Worm (Caenorhabditis elegans) whole organism, early embryonic: ENCODE results near the gene mdl-1.
A peak's percentile ranks its signal among the peaks of the same experiment; 100 is the strongest.

Experiments
- B0310.2 ChIP-seq: sonication (generic microtip); optimal IDR thresholded peaks from 2 replicates; lab custom pipeline; 2016; ENCODE audit warnings: mild to moderate bottlenecking, missing genetic modification characterization, missing compliant biosample characterization
- F13C5.2 ChIP-seq: sonication (generic microtip); optimal IDR thresholded peaks from 2 replicates; lab custom pipeline; 2017; ENCODE audit warnings: mild to moderate bottlenecking, missing genetic modification characterization, inconsistent platforms, missing compliant biosample characterization
- aly-1 ChIP-seq: sonication (generic microtip); optimal IDR thresholded peaks from 2 replicates; lab custom pipeline; 2016; ENCODE audit warnings: missing genetic modification characterization, missing compliant biosample characterization
- ama-1 ChIP-seq: fragments of 150-350 bp; optimal IDR thresholded peaks from 2 replicates; lab custom pipeline; 2014
- ceh-13 ChIP-seq: fragments of 200-800 bp; sonication (Bioruptor generic); optimal IDR thresholded peaks from 2 replicates; lab custom pipeline; 2018; ENCODE audit warnings: mild to moderate bottlenecking, missing genetic modification characterization, missing compliant biosample characterization
- ceh-36 ChIP-seq: sonication (generic microtip); optimal IDR thresholded peaks from 2 replicates; lab custom pipeline; 2016; ENCODE audit warnings: missing genetic modification characterization, inconsistent platforms, missing compliant biosample characterization
- ets-7 ChIP-seq: sonication (generic microtip); optimal IDR thresholded peaks from 2 replicates; lab custom pipeline; 2016; ENCODE audit warnings: missing genotype, missing genetic modification characterization, missing compliant biosample characterization
- flt-1 ChIP-seq: fragments of 200-800 bp; sonication (Bioruptor generic); IDR thresholded peaks from 2 replicates; pipeline ENCODE4 v1.3.6; 2022; ENCODE audit warnings: missing genetic modification characterization, missing compliant biosample characterization
- hmbx-1 ChIP-seq: sonication (generic microtip); optimal IDR thresholded peaks from 2 replicates; lab custom pipeline; 2016; ENCODE audit warnings: mild to moderate bottlenecking, missing genetic modification characterization, missing compliant biosample characterization
- hmg-4 ChIP-seq: fragments of 200-800 bp; sonication (Bioruptor generic); optimal IDR thresholded peaks from 2 replicates; lab custom pipeline; 2018; ENCODE audit warnings: mild to moderate bottlenecking, missing genetic modification characterization, missing compliant biosample characterization
- hnd-1 ChIP-seq: sonication (generic microtip); optimal IDR thresholded peaks from 2 replicates; lab custom pipeline; 2016; ENCODE audit warnings: missing genetic modification characterization, missing compliant biosample characterization
- pes-1 ChIP-seq: fragments of 200-800 bp; sonication (Bioruptor generic); IDR thresholded peaks from 2 replicates; pipeline ENCODE4 v1.3.6; 2022; ENCODE audit warnings: missing genetic modification reagents, missing genetic modification characterization, missing compliant biosample characterization
- scrt-1 ChIP-seq: fragments of 200-800 bp; sonication (Bioruptor generic); IDR thresholded peaks from 2 replicates; pipeline ENCODE4 v1.3.6; 2022; ENCODE audit warnings: missing genetic modification characterization, missing compliant biosample characterization
- sea-1 ChIP-seq: fragments of 200-800 bp; sonication (Bioruptor generic); conservative IDR thresholded peaks from 2 replicates; pipeline ENCODE4 v1.3.6; 2022; ENCODE audit warnings: missing genetic modification characterization, missing compliant biosample characterization
- tbx-11 ChIP-seq: fragments of 200-800 bp; sonication (Bioruptor generic); IDR thresholded peaks from 2 replicates; pipeline ENCODE4 v1.3.6; 2022; ENCODE audit warnings: missing genetic modification characterization, missing compliant biosample characterization
- tbx-37 ChIP-seq: fragments of 200-800 bp; sonication (Bioruptor generic); conservative IDR thresholded peaks from 2 replicates; pipeline ENCODE4 v1.3.6; 2022; ENCODE audit warnings: missing genetic modification reagents, missing genetic modification characterization, missing compliant biosample characterization
- tra-4 ChIP-seq: sonication (generic microtip); optimal IDR thresholded peaks from 2 replicates; lab custom pipeline; 2017; ENCODE audit warnings: missing genetic modification characterization, missing compliant biosample characterization

The mdl-1 gene

ce11 chrX:6742011-6742683 is at the start of gene mdl-1:
mdl-1 (plus strand) TSS chrX:6742351.
- TF ChIP-seq hnd-1 (tag; lab: Kevin White, UChicago) (no peak), scrt-1 (GFP tag; lab: Robert Waterston, UW) (no peak), tbx-37 (GFP tag; lab: Robert Waterston, UW) (no peak), ceh-13 (GFP tag; lab: Kevin White, UChicago) (peak; percentile 3), hmg-4 (GFP tag; lab: Kevin White, UChicago) (peak; percentile 86), flt-1 (peak; percentile 68), ets-7 (tag; lab: Kevin White, UChicago) (peak; percentile 34), tra-4 (tag; lab: Kevin White, UChicago) (no peak), tbx-11 (GFP tag; lab: Robert Waterston, UW) (0 out of 2 replicates have a peak, but pooled peaks have one; percentile 8), ceh-36 (no peak), B0310.2 (tag; lab: Kevin White, UChicago) (peak; percentile 40), F13C5.2 (tag; lab: Kevin White, UChicago) (peak; percentile 76), aly-1 (tag; lab: Kevin White, UChicago) (no peak), pes-1 (GFP tag; lab: Robert Waterston, UW) (peak; percentile 67; the same call in 1 of the 2 replicates), sea-1 (GFP tag; lab: Robert Waterston, UW) (no peak), hmbx-1 (tag; lab: Kevin White, UChicago) (no peak), ama-1 (lab: Kevin White, UChicago) (no peak)

- TF ChIP-seq pes-1 (GFP tag; lab: Robert Waterston, UW) (no peak), ceh-36 (no peak), ceh-13 (GFP tag; lab: Kevin White, UChicago) (no peak), tra-4 (tag; lab: Kevin White, UChicago) (no peak), aly-1 (tag; lab: Kevin White, UChicago) (no peak), hnd-1 (tag; lab: Kevin White, UChicago) (no peak), F13C5.2 (tag; lab: Kevin White, UChicago) (no peak), B0310.2 (tag; lab: Kevin White, UChicago) (no peak)
Measured at ce11 chrX:6692896-6693295, 49.3 kb upstream of the mdl-1 start.

ce11 chrX:6693331-6693730 is 48.8 kb upstream of the mdl-1 start, which contains the start of gene F38B6.3:
F38B6.3 (plus strand) TSS chrX:6693631.
- TF ChIP-seq tbx-37 (GFP tag; lab: Robert Waterston, UW) (no peak), hnd-1 (tag; lab: Kevin White, UChicago) (no peak), flt-1 (no peak), tra-4 (tag; lab: Kevin White, UChicago) (no peak), tbx-11 (GFP tag; lab: Robert Waterston, UW) (no peak)

ce11 chrX:6698267-6698666 is 43.9 kb upstream of the mdl-1 start, which contains the start of the genes F38B6.7 and F38B6.2:
F38B6.7 (minus strand) TSS chrX:6698367.
F38B6.2 (plus strand) TSS chrX:6698533.
- no peak for TF ChIP-seq B0310.2 (tag; lab: Kevin White, UChicago)
- no peak for TF ChIP-seq tra-4 (tag; lab: Kevin White, UChicago)
- TF ChIP-seq tbx-11 (GFP tag; lab: Robert Waterston, UW) = no peak
- TF ChIP-seq sea-1 (GFP tag; lab: Robert Waterston, UW) = no peak
- no peak for TF ChIP-seq F13C5.2 (tag; lab: Kevin White, UChicago)
- TF ChIP-seq ama-1 (lab: Kevin White, UChicago) = no peak
- TF ChIP-seq ets-7 (tag; lab: Kevin White, UChicago) = no peak
- no peak for TF ChIP-seq ceh-36
- TF ChIP-seq pes-1 (GFP tag; lab: Robert Waterston, UW) = no peak
- TF ChIP-seq flt-1 = no peak
- no peak for TF ChIP-seq scrt-1 (GFP tag; lab: Robert Waterston, UW)

- TF ChIP-seq ceh-13 (GFP tag; lab: Kevin White, UChicago) (no peak), ets-7 (tag; lab: Kevin White, UChicago) (no peak), F13C5.2 (tag; lab: Kevin White, UChicago) (no peak), tbx-11 (GFP tag; lab: Robert Waterston, UW) (no peak), tra-4 (tag; lab: Kevin White, UChicago) (no peak), flt-1 (no peak), scrt-1 (GFP tag; lab: Robert Waterston, UW) (0 out of 2 replicates have a peak, but pooled peaks have one; percentile 15)
Measured at ce11 chrX:6702249-6702648, 39.9 kb upstream of the mdl-1 start, which contains the start of gene acr-2. acr-2 (plus strand) TSS chrX:6702549.

- TF ChIP-seq scrt-1 (GFP tag; lab: Robert Waterston, UW) (no peak), aly-1 (tag; lab: Kevin White, UChicago) (no peak), tbx-37 (GFP tag; lab: Robert Waterston, UW) (no peak), ama-1 (lab: Kevin White, UChicago) (no peak), ceh-36 (no peak), ceh-13 (GFP tag; lab: Kevin White, UChicago) (no peak), flt-1 (no peak), B0310.2 (tag; lab: Kevin White, UChicago) (no peak), ets-7 (tag; lab: Kevin White, UChicago) (no peak), pes-1 (GFP tag; lab: Robert Waterston, UW) (no peak)
Measured at ce11 chrX:6705156-6705555, 37.0 kb upstream of the mdl-1 start.

ce11 chrX:6709238-6709637 is 32.9 kb upstream of the mdl-1 start, which contains the start of gene acr-3:
acr-3 (plus strand) TSS chrX:6709538.
- TF ChIP-seq ama-1 (lab: Kevin White, UChicago) = no peak
- TF ChIP-seq aly-1 (tag; lab: Kevin White, UChicago) = no peak
- no peak for TF ChIP-seq sea-1 (GFP tag; lab: Robert Waterston, UW)
- no peak for TF ChIP-seq hmbx-1 (tag; lab: Kevin White, UChicago)
- TF ChIP-seq flt-1 = no peak
- TF ChIP-seq hmg-4 (GFP tag; lab: Kevin White, UChicago) = no peak
- TF ChIP-seq pes-1 (GFP tag; lab: Robert Waterston, UW) = no peak
- TF ChIP-seq ceh-36 = no peak
- no peak for TF ChIP-seq B0310.2 (tag; lab: Kevin White, UChicago)
- TF ChIP-seq hnd-1 (tag; lab: Kevin White, UChicago) = no peak
